Fruit fly (Drosophila melanogaster) S2 (cell line): ENCODE data around the gene CG15865.

Source experiments
- CG8478 ChIP-seq: fragments of >200 bp; optimal IDR thresholded peaks from 2 replicates; lab custom pipeline; 2018
- CTCF ChIP-seq, 2 experiments: fragments of >200 bp; optimal IDR thresholded peaks; 2 replicates each; lab custom pipeline; 2018

- TF ChIP-seq CG8478 (lab: Kevin White, UChicago), result no peak
- no peak for TF ChIP-seq CTCF (optimal IDR thresholded peaks at IDR 0.05; lab: Kevin White, UChicago)
Measured at dm6 chrX:16678845-16679347, 14.6 kb upstream of the CG15865 start, which contains the start of the genes CG13010 and sing.
